Worm (Caenorhabditis elegans): ENCODE results near the gene F22B5.10.

ce11 chrII:8428758-8428946 is 38.3 kb upstream of the F22B5.10 start, which contains the start of gene F14E5.2:
- TF ChIP-seq sea-1 (GFP tag; conservative IDR thresholded peaks at IDR 0.05), result no peak
- no peak for TF ChIP-seq hmg-4 (GFP tag; optimal IDR thresholded peaks at IDR 0.05)
- TF ChIP-seq ama-1 (optimal IDR thresholded peaks at IDR 0.05), result no peak
- TF ChIP-seq ceh-13 (GFP tag; optimal IDR thresholded peaks at IDR 0.05), result no peak
- TF ChIP-seq hmbx-1 (tag; optimal IDR thresholded peaks at IDR 0.05), result no peak
- no peak for TF ChIP-seq ceh-36 (tag; optimal IDR thresholded peaks at IDR 0.05)

Measured in whole organism, early embryonic.